Worm (Caenorhabditis elegans): Measurements from ENCODE around the gene C24H12.6.

DNA sequence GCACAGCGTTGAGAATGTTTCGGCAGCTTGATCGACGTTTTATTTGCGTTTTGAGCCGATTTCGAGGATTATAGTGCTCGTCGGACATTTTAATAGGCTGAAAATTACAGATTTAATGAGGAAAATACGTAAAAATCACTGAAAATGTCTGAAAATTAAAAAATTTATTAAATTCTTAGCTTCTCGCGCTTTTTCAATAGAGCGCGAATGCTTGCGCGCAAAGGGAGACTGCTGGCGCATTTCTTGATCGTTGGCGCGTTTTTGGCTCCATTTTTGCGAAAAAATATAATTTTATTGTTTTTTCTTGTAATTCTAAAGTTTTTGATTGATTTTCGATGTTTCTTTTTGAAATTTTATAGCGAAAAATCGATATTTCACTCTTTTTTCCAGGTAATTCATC, 7.8 kb downstream of the C24H12.6 start, which contains the start of the genes dnsn-1 and C24H12.4:
- TF ChIP-seq tra-4 (tag; optimal IDR thresholded peaks at IDR 0.05) (no peak), ama-1 (optimal IDR thresholded peaks at IDR 0.05) (no peak), ets-7 (tag; optimal IDR thresholded peaks at IDR 0.05) (no peak), scrt-1 (GFP tag; IDR thresholded peaks at IDR 0.05) (no peak)

Data from whole organism, early embryonic.